Worm (Caenorhabditis elegans) whole organism, midembryonic: ENCODE results near the gene grd-7.

Experiments used
- T22C8.4 ChIP-seq: fragments of 200-800 bp; sonication (Bioruptor generic); IDR thresholded peaks from 2 replicates; pipeline ENCODE4 v1.3.6; 2022; ENCODE audit warnings: missing genetic modification characterization, missing compliant biosample characterization
- cog-1 ChIP-seq: sonication (generic microtip); optimal IDR thresholded peaks from 2 replicates; lab custom pipeline; 2016; ENCODE audit warnings: missing genetic modification characterization, missing compliant biosample characterization
- flt-1 ChIP-seq: fragments of 200-800 bp; sonication (Bioruptor generic); IDR thresholded peaks from 2 replicates; pipeline ENCODE4 v1.3.6; 2022; ENCODE audit warnings: missing genetic modification characterization, missing compliant biosample characterization
- med-1 ChIP-seq: sonication (generic microtip); optimal IDR thresholded peaks from 2 replicates; lab custom pipeline; 2017; ENCODE audit warnings: missing genetic modification characterization, mild to moderate bottlenecking, missing compliant biosample characterization, antibody characterized with exemption, missing genetic modification reagents; ENCODE audit not compliant: insufficient read depth
- tab-1 ChIP-seq: fragments of 200-800 bp; sonication (Bioruptor generic); IDR thresholded peaks from 2 replicates; pipeline ENCODE4 v1.3.6; 2022; ENCODE audit warnings: missing genetic modification characterization, missing compliant biosample characterization
- ztf-23 ChIP-seq: fragments of 200-800 bp; sonication (Bioruptor generic); IDR thresholded peaks from 2 replicates; pipeline ENCODE4 v1.3.6; 2022; ENCODE audit warnings: missing genetic modification reagents, missing genetic modification characterization, missing compliant biosample characterization
- ztf-29 ChIP-seq: fragments of 200-800 bp; sonication (Bioruptor generic); IDR thresholded peaks from 2 replicates; pipeline ENCODE4 v1.3.6; 2022; ENCODE audit warnings: missing genetic modification reagents, missing genetic modification characterization, missing compliant biosample characterization

ce11 chrX:7318639-7319038 is 49.4 kb upstream of the grd-7 start, which contains the start of gene spp-4:
- TF ChIP-seq flt-1 (no peak), cog-1 (tag; lab: Kevin White, UChicago) (no peak), T22C8.4 (GFP tag; lab: Robert Waterston, UW) (no peak), med-1 (GFP tag; lab: Kevin White, UChicago) (no peak), ztf-29 (GFP tag; lab: Robert Waterston, UW) (no peak), tab-1 (GFP tag; lab: Robert Waterston, UW) (no peak), ztf-23 (no peak)
